Fruit fly (Drosophila melanogaster): ENCODE measurements around the gene Kpc1.

Kpc1 gene

DNA sequence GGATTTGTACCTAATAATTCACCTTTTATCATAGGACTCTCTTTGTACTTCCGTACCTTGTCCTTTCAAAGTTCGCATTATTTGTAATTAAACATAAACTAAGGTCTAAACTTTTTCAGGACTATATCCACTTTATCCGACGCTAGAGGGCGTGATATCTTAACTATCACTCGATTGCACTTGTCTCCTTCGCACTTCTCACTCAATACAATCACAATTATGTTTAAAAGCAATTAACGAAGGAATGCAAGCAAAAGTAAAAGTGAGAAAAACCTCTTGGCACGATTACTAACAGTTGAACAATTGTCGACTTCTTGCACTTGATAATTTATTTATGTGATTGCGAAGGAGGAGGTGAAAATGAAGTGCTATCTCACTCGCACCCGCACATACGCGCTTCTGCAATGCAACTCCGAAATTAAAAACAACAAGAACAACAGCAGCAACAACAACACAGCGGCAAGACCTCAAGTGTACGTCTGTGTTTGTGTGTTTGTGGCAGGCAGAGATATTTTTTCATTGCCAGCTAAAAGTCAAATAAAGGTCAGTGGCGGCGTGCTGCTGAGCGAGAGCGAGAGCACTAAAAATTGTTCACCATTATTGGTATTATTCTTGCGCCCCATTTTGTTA lies 49.5 kb downstream of the Kpc1 start:
- no peak for TF ChIP-seq insv (optimal IDR thresholded peaks at IDR 0.05)
- TF ChIP-seq psq (optimal IDR thresholded peaks at IDR 0.05): no peak
- TF ChIP-seq ttk (optimal IDR thresholded peaks at IDR 0.05): no peak
- TF ChIP-seq h (optimal IDR thresholded peaks at IDR 0.05): no peak
- TF ChIP-seq Myc (optimal IDR thresholded peaks at IDR 0.05): no peak
- no peak for TF ChIP-seq Sin3A (optimal IDR thresholded peaks at IDR 0.05)

DNA sequence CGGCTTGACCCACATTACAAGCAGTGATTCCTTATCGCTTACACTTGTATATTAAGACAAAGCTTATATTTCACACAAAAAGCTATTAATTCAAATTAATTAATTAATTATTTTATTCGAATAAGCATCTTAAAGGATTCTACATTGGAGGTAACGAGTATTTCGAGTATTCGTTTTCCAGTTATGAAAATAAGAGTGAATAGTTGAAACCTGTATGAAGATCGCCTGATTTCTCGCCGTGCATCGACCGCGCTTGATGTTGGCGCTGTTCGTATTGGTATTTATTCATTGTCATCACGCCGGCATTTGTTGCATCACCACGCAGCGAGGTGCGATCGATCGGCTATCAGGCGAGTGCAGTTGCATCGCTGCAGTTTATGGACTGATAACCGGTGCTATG lies 50.5 kb downstream of the Kpc1 start:
- TF ChIP-seq insv (optimal IDR thresholded peaks at IDR 0.05): no peak
- TF ChIP-seq Sin3A (optimal IDR thresholded peaks at IDR 0.05): no peak
- TF ChIP-seq Myc (optimal IDR thresholded peaks at IDR 0.05): no peak
- TF ChIP-seq ttk (optimal IDR thresholded peaks at IDR 0.05): no peak
- no peak for TF ChIP-seq h (optimal IDR thresholded peaks at IDR 0.05)
- no peak for TF ChIP-seq psq (optimal IDR thresholded peaks at IDR 0.05)
